Fruit fly (Drosophila melanogaster) whole organism, embryonic: Measurements from ENCODE around the gene APP-BP1.

Experiments used
- ATbp ChIP-seq: fragments of 200-800 bp; sonication (Bioruptor generic); optimal IDR thresholded peaks from 2 replicates; lab custom pipeline; 2017; ENCODE audit warnings: missing biosample characterization, mild to moderate bottlenecking, missing genetic modification characterization, missing genetic modification reagents
- CG10209 ChIP-seq: fragments of 200-800 bp; sonication (Bioruptor generic); optimal IDR thresholded peaks from 3 replicates; lab custom pipeline; 2017; ENCODE audit warnings: missing biosample characterization, mild to moderate bottlenecking, missing genetic modification characterization, missing genetic modification reagents
- CG10431 ChIP-seq: fragments of 200-800 bp; sonication (Bioruptor generic); optimal IDR thresholded peaks from 3 replicates; lab custom pipeline; 2018; ENCODE audit warnings: missing biosample characterization, mild to moderate bottlenecking, missing genetic modification characterization
- CG10462 ChIP-seq: fragments of 200-800 bp; sonication (Bioruptor generic); optimal IDR thresholded peaks from 2 replicates; lab custom pipeline; 2016; ENCODE audit warnings: missing biosample characterization, missing genetic modification characterization
- CG11093 ChIP-seq: fragments of 200-800 bp; sonication (Bioruptor generic); IDR thresholded peaks from 3 replicates; pipeline ENCODE4 v1.3.6; 2022; ENCODE audit warnings: missing biosample characterization, missing genetic modification characterization
- CG11695 ChIP-seq: fragments of 200-800 bp; sonication (Bioruptor generic); IDR thresholded peaks from 3 replicates; pipeline ENCODE4 v1.3.6; 2022; ENCODE audit warnings: missing biosample characterization, missing genetic modification characterization
- CG12219 ChIP-seq: fragments of 200-800 bp; sonication (Bioruptor generic); optimal IDR thresholded peaks from 3 replicates; lab custom pipeline; 2018; ENCODE audit warnings: missing biosample characterization, mild to moderate bottlenecking, missing genetic modification characterization
- CG12942 ChIP-seq: fragments of 200-800 bp; sonication (Bioruptor generic); optimal IDR thresholded peaks from 3 replicates; lab custom pipeline; 2016; ENCODE audit warnings: missing biosample characterization, missing genetic modification characterization
- CG13775 ChIP-seq: fragments of 200-800 bp; sonication (Bioruptor generic); optimal IDR thresholded peaks from 3 replicates; lab custom pipeline; 2017; ENCODE audit warnings: missing biosample characterization, mild to moderate bottlenecking, missing genetic modification characterization
- CG13894 ChIP-seq: fragments of 200-800 bp; sonication (Bioruptor generic); optimal IDR thresholded peaks from 3 replicates; lab custom pipeline; 2018; ENCODE audit warnings: missing biosample characterization, mild to moderate bottlenecking, missing genetic modification characterization, moderate library complexity
- CG14965 ChIP-seq: fragments of 200-800 bp; sonication (Bioruptor generic); optimal IDR thresholded peaks from 2 replicates; lab custom pipeline; 2016; ENCODE audit warnings: missing biosample characterization, missing genetic modification characterization, borderline replicate concordance
- CG15073 ChIP-seq: fragments of 200-800 bp; sonication (Bioruptor generic); optimal IDR thresholded peaks from 2 replicates; lab custom pipeline; 2016; ENCODE audit warnings: missing biosample characterization, missing genetic modification characterization
- CG1602 ChIP-seq: fragments of 200-800 bp; sonication (Bioruptor generic); optimal IDR thresholded peaks from 3 replicates; lab custom pipeline; 2016; ENCODE audit warnings: missing biosample characterization, missing genetic modification characterization
- CG17328 ChIP-seq: fragments of 200-800 bp; sonication (Bioruptor generic); IDR thresholded peaks from 2 replicates; pipeline ENCODE4 v1.3.6; 2022; ENCODE audit warnings: missing biosample characterization, missing genetic modification characterization
- CG1792 ChIP-seq: fragments of 200-800 bp; sonication (Bioruptor generic); optimal IDR thresholded peaks from 2 replicates; lab custom pipeline; 2016; ENCODE audit warnings: missing biosample characterization, missing genetic modification characterization
- CG3407 ChIP-seq: fragments of 200-800 bp; sonication (Bioruptor generic); optimal IDR thresholded peaks from 2 replicates; lab custom pipeline; 2018; ENCODE audit warnings: missing biosample characterization, mild to moderate bottlenecking, missing genetic modification characterization
- CG3847 ChIP-seq: fragments of 200-800 bp; sonication (Bioruptor generic); IDR thresholded peaks from 2 replicates; pipeline ENCODE4 v1.3.6; 2022; ENCODE audit warnings: missing biosample characterization, missing genetic modification characterization
- CG4617 ChIP-seq: fragments of 200-800 bp; sonication (Bioruptor generic); optimal IDR thresholded peaks from 3 replicates; lab custom pipeline; 2016; ENCODE audit warnings: missing biosample characterization, missing genetic modification characterization, borderline replicate concordance
- CG6175 ChIP-seq: fragments of 200-800 bp; sonication (Bioruptor generic); IDR thresholded peaks from 3 replicates; pipeline ENCODE4 v1.3.6; 2022; ENCODE audit warnings: missing biosample characterization, missing genetic modification characterization
- CG7839 ChIP-seq: fragments of 200-800 bp; sonication (Bioruptor generic); optimal IDR thresholded peaks from 3 replicates; lab custom pipeline; 2018; ENCODE audit warnings: missing biosample characterization, mild to moderate bottlenecking, missing genetic modification characterization, moderate library complexity
- CG8359 ChIP-seq: fragments of 200-800 bp; sonication (Bioruptor generic); optimal IDR thresholded peaks from 2 replicates; lab custom pipeline; 2017; ENCODE audit warnings: missing biosample characterization, mild to moderate bottlenecking, missing genetic modification characterization, borderline replicate concordance
- Doc3 ChIP-seq: fragments of 200-800 bp; sonication (Bioruptor generic); IDR thresholded peaks from 3 replicates; pipeline ENCODE4 v1.3.6; 2022; ENCODE audit warnings: missing biosample characterization, missing genetic modification characterization; ENCODE audit not compliant: partially characterized antibody
- HLH4C ChIP-seq: fragments of 200-800 bp; sonication (Bioruptor generic); IDR thresholded peaks from 3 replicates; pipeline ENCODE4 v1.3.6; 2022; ENCODE audit warnings: missing biosample characterization, missing genetic modification characterization; ENCODE audit not compliant: partially characterized antibody
- HLHmδ ChIP-seq: fragments of 200-800 bp; sonication (Bioruptor generic); optimal IDR thresholded peaks from 2 replicates; lab custom pipeline; 2018; ENCODE audit warnings: missing biosample characterization, mild to moderate bottlenecking, missing genetic modification characterization, moderate library complexity
- Lhr ChIP-seq: fragments of 200-800 bp; sonication (Bioruptor generic); optimal IDR thresholded peaks from 3 replicates; lab custom pipeline; 2017; ENCODE audit warnings: mild to moderate bottlenecking, missing biosample characterization, missing genetic modification reagents, missing genetic modification characterization
- Mes4 ChIP-seq: fragments of 200-800 bp; sonication (Bioruptor generic); optimal IDR thresholded peaks from 2 replicates; lab custom pipeline; 2016; ENCODE audit warnings: missing biosample characterization, missing genetic modification characterization
- Nf-YB ChIP-seq: fragments of 200-800 bp; sonication (Bioruptor generic); optimal IDR thresholded peaks from 3 replicates; lab custom pipeline; 2019; ENCODE audit warnings: missing biosample characterization, mild to moderate bottlenecking, missing genetic modification characterization, moderate library complexity
- Sox100B ChIP-seq: fragments of 200-800 bp; sonication (Bioruptor generic); optimal IDR thresholded peaks from 3 replicates; lab custom pipeline; 2018; ENCODE audit warnings: missing biosample characterization, mild to moderate bottlenecking, missing genetic modification characterization
- Spps ChIP-seq: fragments of 200-800 bp; sonication (Bioruptor generic); optimal IDR thresholded peaks from 2 replicates; lab custom pipeline; 2018; ENCODE audit warnings: missing biosample characterization, mild to moderate bottlenecking, missing genetic modification characterization
- Usf ChIP-seq: fragments of 200-800 bp; sonication (Bioruptor generic); optimal IDR thresholded peaks from 2 replicates; lab custom pipeline; 2017; ENCODE audit warnings: missing genotype, missing biosample characterization, missing genetic modification characterization
- Xbp1 ChIP-seq: fragments of 200-800 bp; sonication (Bioruptor generic); optimal IDR thresholded peaks from 3 replicates; lab custom pipeline; 2016; ENCODE audit warnings: missing biosample characterization, mild to moderate bottlenecking, missing genetic modification characterization
- bowl ChIP-seq: fragments of 200-800 bp; sonication (Bioruptor generic); IDR thresholded peaks from 2 replicates; pipeline ENCODE4 v1.3.6; 2022; ENCODE audit warnings: missing biosample characterization, missing genetic modification characterization
- bsh ChIP-seq, 2 experiments: fragments of 200-800 bp; sonication (Bioruptor generic); optimal IDR thresholded peaks; 2 replicates each; lab custom pipeline; 2017 to 2018; ENCODE audit warnings: mild to moderate bottlenecking in 2 of 2, missing biosample characterization in 2 of 2, missing genetic modification characterization in 2 of 2, moderate library complexity in 1 of 2
- cad ChIP-seq: fragments of >200 bp; optimal IDR thresholded peaks from 2 replicates; lab custom pipeline; 2017; ENCODE audit warnings: missing biosample characterization, missing genetic modification characterization
- da ChIP-seq: fragments of 200-800 bp; sonication (Bioruptor generic); optimal IDR thresholded peaks from 2 replicates; lab custom pipeline; 2016; ENCODE audit warnings: missing biosample characterization, missing genetic modification characterization
- dan ChIP-seq: fragments of 200-800 bp; sonication (Bioruptor generic); IDR thresholded peaks from 2 replicates; pipeline ENCODE4 v1.3.6; 2022; ENCODE audit warnings: missing biosample characterization, missing genetic modification characterization
- exex ChIP-seq: fragments of 200-800 bp; sonication (Bioruptor generic); optimal IDR thresholded peaks from 4 replicates; lab custom pipeline; 2018; ENCODE audit warnings: missing biosample characterization, mild to moderate bottlenecking, missing genetic modification characterization, moderate library complexity
- eyg ChIP-seq: fragments of 200-800 bp; sonication (Bioruptor generic); optimal IDR thresholded peaks from 3 replicates; lab custom pipeline; 2016; ENCODE audit warnings: missing biosample characterization, missing genetic modification characterization
- ind ChIP-seq: fragments of 200-800 bp; sonication (Bioruptor generic); optimal IDR thresholded peaks from 3 replicates; lab custom pipeline; 2016; ENCODE audit warnings: missing biosample characterization, missing genetic modification characterization
- insv ChIP-seq, 2 experiments: fragments of 200-800 bp; sonication (Bioruptor generic); optimal IDR thresholded peaks; 3 replicates each; lab custom pipeline; 2016 to 2018; ENCODE audit warnings: missing biosample characterization in 2 of 2, missing genetic modification characterization in 2 of 2
- inv ChIP-seq: fragments of 200-800 bp; sonication (Bioruptor generic); IDR thresholded peaks from 2 replicates; pipeline ENCODE4 v1.3.6; 2022; ENCODE audit warnings: missing biosample characterization, missing genetic modification characterization; ENCODE audit not compliant: partially characterized antibody
- ken ChIP-seq: fragments of 200-800 bp; sonication (Bioruptor generic); IDR thresholded peaks from 3 replicates; pipeline ENCODE4 v1.3.6; 2022; ENCODE audit warnings: missing biosample characterization, missing genetic modification characterization
- mam ChIP-seq: fragments of 200-800 bp; sonication (Bioruptor generic); optimal IDR thresholded peaks from 3 replicates; lab custom pipeline; 2016; ENCODE audit warnings: missing biosample characterization, missing genetic modification characterization
- pnt ChIP-seq: fragments of 200-800 bp; sonication (Bioruptor generic); optimal IDR thresholded peaks from 3 replicates; lab custom pipeline; 2016; ENCODE audit warnings: missing biosample characterization, missing genetic modification characterization
- pros ChIP-seq: fragments of 200-800 bp; sonication (Bioruptor generic); optimal IDR thresholded peaks from 3 replicates; lab custom pipeline; 2019; ENCODE audit warnings: missing biosample characterization, mild to moderate bottlenecking, missing genetic modification characterization, moderate library complexity
- ranshi ChIP-seq: fragments of 200-800 bp; sonication (Bioruptor generic); IDR thresholded peaks from 2 replicates; pipeline ENCODE4 v1.3.6; 2022; ENCODE audit warnings: missing biosample characterization, missing genetic modification characterization
- schlank ChIP-seq: fragments of 200-800 bp; sonication (Bioruptor generic); optimal IDR thresholded peaks from 2 replicates; lab custom pipeline; 2018; ENCODE audit warnings: missing biosample characterization, mild to moderate bottlenecking, missing genetic modification characterization
- sna ChIP-seq: fragments of 200-800 bp; sonication (Bioruptor generic); IDR thresholded peaks from 2 replicates; pipeline ENCODE4 v1.3.6; 2022; ENCODE audit warnings: missing biosample characterization, missing genetic modification characterization; ENCODE audit not compliant: partially characterized antibody
- tio ChIP-seq: fragments of 200-800 bp; sonication (Bioruptor generic); optimal IDR thresholded peaks from 2 replicates; lab custom pipeline; 2017; ENCODE audit warnings: missing biosample characterization, missing genetic modification characterization, inconsistent platforms
- ttk ChIP-seq: fragments of 200-800 bp; sonication (Bioruptor generic); IDR thresholded peaks from 2 replicates; pipeline ENCODE4 v2.1.2; 2022; ENCODE audit warnings: missing biosample characterization, missing genetic modification characterization

APP-BP1 gene

dm6 chr3L:11061200-11061599 is 37.0 kb upstream of the APP-BP1 start, which contains the start of the genes CG6321 and Blos2 (continued):
- no peak for TF ChIP-seq dan (GFP tag; lab: Robert Waterston, UW)
- peak; percentile 74 for TF ChIP-seq CG12219 (GFP tag; lab: Kevin White, UChicago)
- peak; percentile 37 for TF ChIP-seq tio (GFP tag; lab: Kevin White, UChicago)
- TF ChIP-seq CG13894 (tag; lab: Kevin White, UChicago) = no peak
- no peak for TF ChIP-seq Doc3 (GFP tag; lab: Robert Waterston, UW)
- TF ChIP-seq sna (GFP tag; lab: Robert Waterston, UW) = no peak
- peak; percentile 82 for TF ChIP-seq CG11695 (GFP tag; lab: Robert Waterston, UW)
- TF ChIP-seq pnt (GFP tag; lab: Kevin White, UChicago) = peak; percentile 39
- TF ChIP-seq CG3847 (GFP tag; lab: Robert Waterston, UW) = peak; percentile 53; the same call in 1 of the 2 replicates
- TF ChIP-seq bsh (GFP tag; optimal IDR thresholded peaks at IDR 0.05; lab: Kevin White, UChicago) = peak; percentile 54 to 80
- peak; percentile 20 for TF ChIP-seq Mes4 (GFP tag; lab: Kevin White, UChicago)
- TF ChIP-seq CG11093 = peak; percentile 16; the same call in 1 of the 3 replicates
- TF ChIP-seq CG10462 (GFP tag; lab: Kevin White, UChicago) = no peak
- TF ChIP-seq CG1602 = peak; percentile 51
- TF ChIP-seq CG4617 (GFP tag; lab: Kevin White, UChicago) = peak; percentile 34
- TF ChIP-seq Sox100B = peak; percentile 74
- TF ChIP-seq CG8359 (GFP tag; lab: Kevin White, UChicago) = peak; percentile 30
- no peak for TF ChIP-seq CG1792 (GFP tag; lab: Kevin White, UChicago)
- TF ChIP-seq cad (GFP tag; lab: Kevin White, UChicago) = no peak
- TF ChIP-seq CG3407 (GFP tag; lab: Kevin White, UChicago) = peak; percentile 24
- peak; percentile 75 for TF ChIP-seq CG17328 (GFP tag; lab: Robert Waterston, UW)
- no peak for TF ChIP-seq CG12942
- peak; percentile 65 for TF ChIP-seq Spps
- no peak for TF ChIP-seq CG6175 (GFP tag; lab: Robert Waterston, UW)
- TF ChIP-seq inv (GFP tag; lab: Robert Waterston, UW) = no peak
- no peak for TF ChIP-seq da (GFP tag; lab: Kevin White, UChicago)
- no peak for TF ChIP-seq eyg (GFP tag; lab: Kevin White, UChicago)
- peak; percentile 22 for TF ChIP-seq Lhr
- TF ChIP-seq insv (GFP tag; optimal IDR thresholded peaks at IDR 0.05; lab: Kevin White, UChicago) = no peak
- no peak for TF ChIP-seq pros (GFP tag; lab: Kevin White, UChicago)
- peak; percentile 75 for TF ChIP-seq ind (GFP tag; lab: Kevin White, UChicago)
- TF ChIP-seq mam (GFP tag; lab: Kevin White, UChicago) = peak; percentile 23
- TF ChIP-seq schlank (tag; lab: Kevin White, UChicago) = no peak
- peak; percentile 64 for TF ChIP-seq ATbp (GFP tag; lab: Kevin White, UChicago)
- TF ChIP-seq HLHmδ (GFP tag; lab: Kevin White, UChicago) = no peak
- no peak for TF ChIP-seq CG10431
- TF ChIP-seq CG10209 (GFP tag; lab: Kevin White, UChicago) = peak; percentile 70
- TF ChIP-seq ken = peak; percentile 35; the same call in 1 of the 3 replicates
- TF ChIP-seq HLH4C = no peak
- no peak for TF ChIP-seq CG14965 (GFP tag; lab: Kevin White, UChicago)
- TF ChIP-seq ttk (GFP tag; lab: Robert Waterston, UW) = peak; percentile 55
- peak; percentile 81 for TF ChIP-seq exex (tag; lab: Kevin White, UChicago)
- no peak for TF ChIP-seq CG15073 (GFP tag; lab: Kevin White, UChicago)
- TF ChIP-seq bowl = no peak
- peak; percentile 94 for TF ChIP-seq CG7839 (tag; lab: Kevin White, UChicago)
- peak; percentile 65; the same call in 1 of the 2 replicates for TF ChIP-seq ranshi (GFP tag; lab: Robert Waterston, UW)
- TF ChIP-seq Nf-YB (GFP tag; lab: Kevin White, UChicago) = peak; percentile 62
- peak; percentile 61 for TF ChIP-seq CG13775 (GFP tag; lab: Kevin White, UChicago)
- no peak for TF ChIP-seq Usf (GFP tag; lab: Kevin White, UChicago)
- TF ChIP-seq Xbp1 (GFP tag; lab: Kevin White, UChicago) = peak; percentile 75
